Worm (Caenorhabditis elegans) whole organism, L2 larva: ENCODE results near the gene F49H12.2.

Source experiments
- C34F6.9 ChIP-seq: fragments of 150-350 bp; optimal IDR thresholded peaks from 2 replicates; lab custom pipeline; 2014; ENCODE audit warnings: missing biosample characterization, missing genetic modification characterization
- Y55F3AM.14 ChIP-seq: fragments of 200-800 bp; sonication (Bioruptor generic); optimal IDR thresholded peaks from 2 replicates; lab custom pipeline; 2018; ENCODE audit warnings: mild to moderate bottlenecking, missing genetic modification characterization, missing compliant biosample characterization
- blmp-1 ChIP-seq: sonication (generic microtip); optimal IDR thresholded peaks from 2 replicates; lab custom pipeline; 2017; ENCODE audit warnings: missing genetic modification characterization, mild to moderate bottlenecking, missing compliant biosample characterization, antibody characterized with exemption, moderate library complexity; ENCODE audit not compliant: insufficient read depth
- ceh-16 ChIP-seq: fragments of 150-350 bp; optimal IDR thresholded peaks from 2 replicates; lab custom pipeline; 2014; ENCODE audit warnings: missing biosample characterization, missing genetic modification characterization
- ceh-82 ChIP-seq: fragments of 150-350 bp; optimal IDR thresholded peaks from 2 replicates; lab custom pipeline; 2014; ENCODE audit warnings: missing biosample characterization, missing genetic modification characterization
- crh-2 ChIP-seq: sonication (generic microtip); optimal IDR thresholded peaks from 2 replicates; lab custom pipeline; 2017; ENCODE audit warnings: missing biosample characterization, missing genetic modification characterization
- dmd-4 ChIP-seq: sonication (generic microtip); optimal IDR thresholded peaks from 2 replicates; lab custom pipeline; 2017; ENCODE audit warnings: missing biosample characterization, missing genetic modification characterization
- egl-27 ChIP-seq: sonication (generic microtip); optimal IDR thresholded peaks from 3 replicates; lab custom pipeline; 2017; ENCODE audit warnings: missing biosample characterization, missing genetic modification reagents, missing genetic modification characterization
- elt-1 ChIP-seq: fragments of 150-350 bp; optimal IDR thresholded peaks from 2 replicates; lab custom pipeline; 2014; ENCODE audit warnings: missing biosample characterization, missing genetic modification characterization
- elt-3 ChIP-seq: sonication (generic microtip); optimal IDR thresholded peaks from 2 replicates; lab custom pipeline; 2017; ENCODE audit warnings: missing biosample characterization, missing genetic modification characterization
- fos-1 ChIP-seq: fragments of 150-350 bp; optimal IDR thresholded peaks from 2 replicates; lab custom pipeline; 2014; ENCODE audit warnings: missing biosample characterization, missing genetic modification characterization
- gmeb-1 ChIP-seq: fragments of 150-350 bp; optimal IDR thresholded peaks from 2 replicates; lab custom pipeline; 2014; ENCODE audit warnings: missing biosample characterization, missing genetic modification characterization
- lin-11 ChIP-seq: fragments of 150-350 bp; sonication (generic microtip); optimal IDR thresholded peaks from 2 replicates; lab custom pipeline; 2014; ENCODE audit warnings: missing biosample characterization, missing genetic modification characterization, inconsistent platforms, mixed read lengths
- lsy-2 ChIP-seq, 2 experiments: fragments of 150-350 bp in 1 of 2; sonication (generic microtip) in 1 of 2; optimal IDR thresholded peaks; 2 replicates each; lab custom pipeline; 2014 to 2017; ENCODE audit warnings: missing biosample characterization in 2 of 2, missing genetic modification characterization in 2 of 2
- mab-5 ChIP-seq: fragments of 150-350 bp; optimal IDR thresholded peaks from 2 replicates; lab custom pipeline; 2014; ENCODE audit warnings: missing biosample characterization, missing genetic modification characterization
- mbf-1 ChIP-seq: sonication (generic microtip); optimal IDR thresholded peaks from 2 replicates; lab custom pipeline; 2017; ENCODE audit warnings: missing biosample characterization, missing genetic modification characterization
- mdl-1 ChIP-seq, 2 experiments: fragments of 150-350 bp in 1 of 2; sonication (generic microtip) in 1 of 2; optimal IDR thresholded peaks; 2 replicates each; lab custom pipeline; 2017; ENCODE audit warnings: missing biosample characterization in 2 of 2, missing genetic modification characterization in 2 of 2
- nhr-10 ChIP-seq: sonication (generic microtip); optimal IDR thresholded peaks from 2 replicates; lab custom pipeline; 2017; ENCODE audit warnings: missing biosample characterization, missing genetic modification characterization
- nhr-12 ChIP-seq: fragments of 150-350 bp; optimal IDR thresholded peaks from 2 replicates; lab custom pipeline; 2014; ENCODE audit warnings: missing biosample characterization, missing genetic modification characterization
- nhr-129 ChIP-seq: fragments of 150-350 bp; optimal IDR thresholded peaks from 2 replicates; lab custom pipeline; 2014; ENCODE audit warnings: missing biosample characterization, missing genetic modification characterization
- nhr-21 ChIP-seq: fragments of 150-350 bp; optimal IDR thresholded peaks from 2 replicates; lab custom pipeline; 2014; ENCODE audit warnings: missing biosample characterization, missing genetic modification characterization
- nhr-237 ChIP-seq: fragments of 150-350 bp; optimal IDR thresholded peaks from 2 replicates; lab custom pipeline; 2014; ENCODE audit warnings: missing biosample characterization, missing genetic modification characterization
- nhr-6 ChIP-seq: fragments of 150-350 bp; optimal IDR thresholded peaks from 2 replicates; lab custom pipeline; 2014; ENCODE audit warnings: missing biosample characterization, missing genetic modification characterization
- nhr-77 ChIP-seq: fragments of 150-350 bp; optimal IDR thresholded peaks from 2 replicates; lab custom pipeline; 2014; ENCODE audit warnings: missing biosample characterization, missing genetic modification characterization
- peb-1 ChIP-seq: fragments of 150-350 bp; optimal IDR thresholded peaks from 2 replicates; lab custom pipeline; 2014; ENCODE audit warnings: missing biosample characterization, missing genetic modification characterization
- skn-1 ChIP-seq: sonication (generic microtip); optimal IDR thresholded peaks from 2 replicates; lab custom pipeline; 2017; ENCODE audit warnings: missing biosample characterization, missing genetic modification characterization
- sma-3 ChIP-seq: sonication (generic microtip); optimal IDR thresholded peaks from 2 replicates; lab custom pipeline; 2016; ENCODE audit warnings: missing genetic modification reagents, missing genetic modification characterization, missing compliant biosample characterization
- sma-9 ChIP-seq, 2 experiments: fragments of 150-350 bp in 1 of 2; sonication (generic microtip) in 1 of 2; optimal IDR thresholded peaks; 2 replicates each; lab custom pipeline; 2014 to 2016; ENCODE audit warnings: missing genetic modification characterization in 2 of 2, mild to moderate bottlenecking in 1 of 2, missing biosample characterization in 1 of 2, missing compliant biosample characterization in 1 of 2, missing genetic modification reagents in 1 of 2, moderate library complexity in 1 of 2
- snpc-4 ChIP-seq: fragments of 150-350 bp; optimal IDR thresholded peaks from 2 replicates; lab custom pipeline; 2014; ENCODE audit warnings: missing biosample characterization, missing genetic modification characterization
- unc-39 ChIP-seq: fragments of 150-350 bp; optimal IDR thresholded peaks from 2 replicates; lab custom pipeline; 2014; ENCODE audit warnings: missing biosample characterization, missing genetic modification characterization
- unc-55 ChIP-seq: fragments of 150-350 bp; sonication (generic microtip); optimal IDR thresholded peaks from 3 replicates; lab custom pipeline; 2014; ENCODE audit warnings: missing biosample characterization, missing genetic modification reagents, missing genetic modification characterization
- unc-62 ChIP-seq: fragments of 150-350 bp; optimal IDR thresholded peaks from 2 replicates; lab custom pipeline; 2014; ENCODE audit warnings: missing biosample characterization, missing genetic modification reagents, missing genetic modification characterization
- zag-1 ChIP-seq: fragments of 150-350 bp; optimal IDR thresholded peaks from 2 replicates; lab custom pipeline; 2014; ENCODE audit warnings: missing biosample characterization, missing genetic modification characterization
- ztf-11 ChIP-seq: sonication (generic microtip); optimal IDR thresholded peaks from 2 replicates; lab custom pipeline; 2017; ENCODE audit warnings: missing biosample characterization, missing genetic modification characterization
- ztf-4 ChIP-seq: fragments of 150-350 bp; optimal IDR thresholded peaks from 2 replicates; lab custom pipeline; 2014; ENCODE audit warnings: missing biosample characterization, missing genetic modification characterization

F49H12.2 gene

ce11 chrX:2045603-2046002 lies 39.5 kb upstream of the F49H12.2 start:
- TF ChIP-seq ztf-11 (tag; lab: Kevin White, UChicago) (no peak), nhr-237 (tag; lab: Kevin White, UChicago) (no peak), unc-55 (no peak), crh-2 (tag; lab: Kevin White, UChicago) (no peak), nhr-6 (no peak), ceh-82 (tag; lab: Kevin White, UChicago) (no peak), blmp-1 (tag; lab: Kevin White, UChicago) (no peak), unc-39 (tag; lab: Kevin White, UChicago) (no peak), snpc-4 (no peak), mdl-1 (tag; optimal IDR thresholded peaks at IDR 0.05; lab: Kevin White, UChicago) (no peak)

- TF ChIP-seq mab-5 (peak; percentile 96), C34F6.9 (tag; lab: Kevin White, UChicago) (no peak), ceh-16 (tag; lab: Kevin White, UChicago) (peak; percentile 39), unc-55 (peak; percentile 30), egl-27 (tag; lab: Kevin White, UChicago) (no peak)
Measured at ce11 chrX:2046124-2046722, 38.9 kb upstream of the F49H12.2 start, which contains the start of gene igcm-4. igcm-4 (minus strand) TSS chrX:2046360.

ce11 chrX:2047208-2047946 lies 37.7 kb upstream of the F49H12.2 start:
- no peak for TF ChIP-seq blmp-1 (tag; lab: Kevin White, UChicago)
- no peak for TF ChIP-seq unc-39 (tag; lab: Kevin White, UChicago)
- no peak for TF ChIP-seq gmeb-1 (tag; lab: Kevin White, UChicago)
- TF ChIP-seq sma-9 (GFP tag; optimal IDR thresholded peaks at IDR 0.05; lab: Kevin White, UChicago) = no peak
- no peak for TF ChIP-seq sma-9 (tag; optimal IDR thresholded peaks at IDR 0.05; lab: Kevin White, UChicago)

- TF ChIP-seq mdl-1 (tag; optimal IDR thresholded peaks at IDR 0.05; lab: Kevin White, UChicago) = no peak
- TF ChIP-seq dmd-4 (tag; lab: Kevin White, UChicago) = no peak
- no peak for TF ChIP-seq nhr-21 (tag; lab: Kevin White, UChicago)
- no peak for TF ChIP-seq zag-1 (tag; lab: Kevin White, UChicago)
- no peak for TF ChIP-seq mab-5
- TF ChIP-seq nhr-12 (tag; lab: Kevin White, UChicago) = no peak
Measured at ce11 chrX:2048865-2049405, 36.2 kb upstream of the F49H12.2 start.

- no peak for TF ChIP-seq crh-2 (tag; lab: Kevin White, UChicago)
- no peak for TF ChIP-seq ceh-82 (tag; lab: Kevin White, UChicago)
- TF ChIP-seq sma-3 (GFP tag; lab: Kevin White, UChicago) = no peak
- TF ChIP-seq nhr-12 (tag; lab: Kevin White, UChicago) = no peak
- TF ChIP-seq gmeb-1 (tag; lab: Kevin White, UChicago) = no peak
- TF ChIP-seq peb-1 (tag; lab: Kevin White, UChicago) = no peak
- TF ChIP-seq elt-1 (tag; lab: Kevin White, UChicago) = no peak
- TF ChIP-seq, all 48 proteins: peak for 0
Measured at ce11 chrX:2050212-2050611, 34.9 kb upstream of the F49H12.2 start.

- TF ChIP-seq C34F6.9 (tag; lab: Kevin White, UChicago) (no peak), fos-1 (tag; lab: Kevin White, UChicago) (peak; percentile 23)
Measured at ce11 chrX:2051602-2052001, 33.5 kb upstream of the F49H12.2 start, which contains the start of gene Y102A11A.1. Y102A11A.1 (plus strand) TSS chrX:2051824.

ce11 chrX:2064730-2065129 lies 20.4 kb upstream of the F49H12.2 start, which contains the start of gene F49H12.7:
F49H12.7 (plus strand) TSS chrX:2065030.
- no peak for TF ChIP-seq unc-62 (GFP tag; lab: Kevin White, UChicago)
- no peak for TF ChIP-seq egl-27 (tag; lab: Kevin White, UChicago)
- TF ChIP-seq fos-1 (tag; lab: Kevin White, UChicago) = no peak
- TF ChIP-seq lin-11 (tag; lab: Kevin White, UChicago) = no peak
- TF ChIP-seq Y55F3AM.14 (GFP tag; lab: Kevin White, UChicago) = no peak
- TF ChIP-seq mbf-1 (tag; lab: Kevin White, UChicago) = no peak
- no peak for TF ChIP-seq nhr-6
- no peak for TF ChIP-seq nhr-129
- no peak for TF ChIP-seq C34F6.9 (tag; lab: Kevin White, UChicago)
- TF ChIP-seq sma-3 (GFP tag; lab: Kevin White, UChicago) = no peak
- no peak for TF ChIP-seq crh-2 (tag; lab: Kevin White, UChicago)
- no peak for TF ChIP-seq ztf-4 (tag; lab: Kevin White, UChicago)
- no peak for TF ChIP-seq nhr-77 (tag; lab: Kevin White, UChicago)
- no peak for TF ChIP-seq lsy-2 (tag; optimal IDR thresholded peaks at IDR 0.05; lab: Kevin White, UChicago)
- no peak for TF ChIP-seq elt-3 (tag; lab: Kevin White, UChicago)
- no peak for TF ChIP-seq zag-1 (tag; lab: Kevin White, UChicago)
- TF ChIP-seq nhr-10 (tag; lab: Kevin White, UChicago) = no peak
- no peak for TF ChIP-seq skn-1 (tag; lab: Kevin White, UChicago)
- no peak for TF ChIP-seq nhr-12 (tag; lab: Kevin White, UChicago)
- no peak for TF ChIP-seq mdl-1 (tag; optimal IDR thresholded peaks at IDR 0.05; lab: Kevin White, UChicago)
